Fruit fly (Drosophila melanogaster): Measurements from ENCODE around the gene Sema1a.

Gene Sema1a

DNA sequence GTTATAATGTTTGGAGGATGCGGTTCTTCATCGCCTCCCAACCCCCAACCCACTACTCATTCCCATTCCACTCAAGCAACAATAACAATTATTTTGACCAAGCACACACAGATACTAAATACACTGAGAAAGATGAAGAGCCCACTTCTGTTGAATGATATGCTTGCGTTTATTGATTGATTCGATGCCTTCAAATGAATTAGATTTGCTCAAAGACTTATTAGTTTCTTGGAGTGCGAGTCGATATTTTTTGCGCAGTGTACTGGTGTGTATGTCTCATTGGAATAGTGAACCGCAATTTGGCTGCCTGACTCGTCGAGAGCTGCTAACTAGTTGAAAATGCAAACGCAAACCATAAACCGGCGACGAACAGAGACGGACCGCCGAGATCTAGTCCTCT is 68.9 kb downstream of the Sema1a start (continued):
- TF ChIP-seq mam (GFP tag; optimal IDR thresholded peaks at IDR 0.05) (peak; percentile 43), zfh2 (GFP tag; optimal IDR thresholded peaks at IDR 0.05) (no peak), Med (GFP tag) (peak; percentile 94), CG5245 (GFP tag; optimal IDR thresholded peaks at IDR 0.05) (peak; percentile 16), CG14710 (tag; optimal IDR thresholded peaks at IDR 0.05) (no peak), CG10147 (GFP tag; optimal IDR thresholded peaks at IDR 0.05) (peak; percentile 7), CG11504 (tag; optimal IDR thresholded peaks at IDR 0.05) (peak; percentile 64), Mrtf (GFP tag; IDR thresholded peaks at IDR 0.05) (0 out of 3 replicates have a peak, but pooled peaks have one; percentile 27), CG8944 (GFP tag; optimal IDR thresholded peaks at IDR 0.05) (peak; percentile 16), Hmr (GFP tag; optimal IDR thresholded peaks at IDR 0.05) (peak; percentile 18), onecut (GFP tag; IDR thresholded peaks at IDR 0.05) (peak; percentile 19), hbn (GFP tag; IDR thresholded peaks at IDR 0.05; ENCODE audit: partially characterized antibody) (no peak), CG8765 (GFP tag; IDR thresholded peaks at IDR 0.05) (no peak), ap (GFP tag; IDR thresholded peaks at IDR 0.05) (0 out of 2 replicates have a peak, but pooled peaks have one; percentile 3), org-1 (GFP tag; optimal IDR thresholded peaks at IDR 0.05) (peak; percentile 36), CG10979 (tag; optimal IDR thresholded peaks at IDR 0.05) (peak; percentile 28), ems (GFP tag; optimal IDR thresholded peaks at IDR 0.05) (peak; percentile 17), CG18599 (GFP tag; optimal IDR thresholded peaks at IDR 0.05) (peak; percentile 72), Atf-2 (GFP tag; optimal IDR thresholded peaks at IDR 0.05) (peak; percentile 31), sc (optimal IDR thresholded peaks at IDR 0.05) (no peak), sc (GFP tag; optimal IDR thresholded peaks at IDR 0.05) (no peak), Side (GFP tag; optimal IDR thresholded peaks at IDR 0.05) (peak; percentile 21), Aef1 (GFP tag; IDR thresholded peaks at IDR 0.05) (peak; percentile 51; the same call in 1 of the 3 replicates), lilli (GFP tag; optimal IDR thresholded peaks at IDR 0.05) (peak; percentile 37), CG13894 (tag; optimal IDR thresholded peaks at IDR 0.05) (no peak), CG12769 (tag; optimal IDR thresholded peaks at IDR 0.05) (peak; percentile 67), NfI (GFP tag; optimal IDR thresholded peaks at IDR 0.05) (peak; percentile 19), CG34422 (GFP tag; IDR thresholded peaks at IDR 0.05) (peak; percentile 54; the same call in 1 of the 3 replicates), CG2116 (GFP tag; optimal IDR thresholded peaks at IDR 0.05) (no peak), CG14965 (GFP tag; optimal IDR thresholded peaks at IDR 0.05; ENCODE audit: borderline replicate concordance) (peak; percentile 13), CG12071 (GFP tag; optimal IDR thresholded peaks at IDR 0.05) (peak; percentile 33), Blimp-1 (GFP tag; optimal IDR thresholded peaks at IDR 0.05) (peak; percentile 38), CG15514 (GFP tag; optimal IDR thresholded peaks at IDR 0.05) (peak; percentile 27), BtbVII (GFP tag; optimal IDR thresholded peaks at IDR 0.05) (no peak), lab (GFP tag; optimal IDR thresholded peaks at IDR 0.05) (peak; percentile 50), lmd (GFP tag; IDR thresholded peaks at IDR 0.05) (no peak), CG13296 (GFP tag; optimal IDR thresholded peaks at IDR 0.05) (no peak), Stat92E (GFP tag; optimal IDR thresholded peaks at IDR 0.05) (no peak), cwo (GFP tag; optimal IDR thresholded peaks at IDR 0.05) (peak; percentile 3), CG15601 (tag; optimal IDR thresholded peaks at IDR 0.05) (no peak), CG8089 (GFP tag; optimal IDR thresholded peaks at IDR 0.05) (no peak), CG6854 (GFP tag; optimal IDR thresholded peaks at IDR 0.05) (no peak), CG8478 (optimal IDR thresholded peaks at IDR 0.05) (no peak), oc (tag; optimal IDR thresholded peaks at IDR 0.05) (no peak), Meics (GFP tag; optimal IDR thresholded peaks at IDR 0.05) (peak; percentile 1), Abd-B (GFP tag; optimal IDR thresholded peaks at IDR 0.05) (peak; percentile 6), CG2875 (GFP tag; optimal IDR thresholded peaks at IDR 0.05) (no peak), tin (GFP tag; optimal IDR thresholded peaks at IDR 0.05) (peak; percentile 38), HLH54F (GFP tag; optimal IDR thresholded peaks at IDR 0.05) (peak; percentile 18), Sox100B (GFP tag; optimal IDR thresholded peaks at IDR 0.05) (peak; percentile 2)

All from whole organism, embryonic.